Fruit fly (Drosophila melanogaster): ENCODE measurements around the gene Cpr35B.

The Cpr35B gene

DNA sequence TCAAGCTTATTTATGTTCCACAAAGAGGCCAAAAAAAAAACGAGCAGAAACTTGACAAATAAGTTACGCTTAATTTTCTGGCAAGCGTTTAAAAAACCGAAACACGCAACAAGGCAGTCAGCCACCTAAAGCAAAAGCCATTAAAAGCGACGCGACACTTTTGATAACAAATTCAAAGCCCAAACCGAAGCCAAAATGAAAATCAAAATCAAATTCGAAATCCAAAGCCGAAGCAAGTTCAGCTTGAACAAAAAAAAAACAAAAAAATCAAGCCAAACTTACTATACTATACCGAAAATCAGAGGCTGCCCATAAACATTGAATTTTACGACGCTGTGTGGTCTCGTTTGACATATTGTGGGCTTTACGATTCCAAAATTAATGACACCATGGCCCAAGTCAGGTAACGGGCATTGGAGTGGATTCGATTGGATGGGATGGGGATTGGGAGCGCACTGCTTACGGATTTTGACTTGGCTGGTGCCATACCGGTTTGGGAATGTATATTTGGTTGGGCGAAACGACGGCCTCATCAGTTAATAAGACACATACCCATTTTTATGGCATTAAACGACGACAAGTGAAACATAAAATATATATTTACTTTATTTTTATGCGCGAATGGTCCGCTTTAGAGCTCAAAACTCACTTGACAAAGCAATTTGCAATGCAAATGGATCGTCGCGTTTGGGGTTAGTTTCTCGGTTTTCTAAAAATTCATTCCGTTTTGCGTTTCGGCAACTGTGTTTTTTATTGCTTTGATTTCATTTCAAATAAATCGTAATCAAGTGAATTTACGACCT lies 2.8 kb downstream of the Cpr35B start:
- no peak for TF ChIP-seq Mnt (GFP tag; optimal IDR thresholded peaks at IDR 0.05)
- TF ChIP-seq cic (GFP tag; optimal IDR thresholded peaks at IDR 0.05): no peak
- TF ChIP-seq CG11617 (GFP tag; optimal IDR thresholded peaks at IDR 0.05): no peak
- TF ChIP-seq cnc (optimal IDR thresholded peaks at IDR 0.05): no peak
- TF ChIP-seq bab1 (GFP tag; optimal IDR thresholded peaks at IDR 0.05): no peak
- TF ChIP-seq CG7045 (GFP tag; optimal IDR thresholded peaks at IDR 0.05): no peak
- TF ChIP-seq CG12768 (GFP tag; optimal IDR thresholded peaks at IDR 0.05): no peak
- no peak for TF ChIP-seq kay (GFP tag; ENCODE audit: borderline replicate concordance)
- no peak for TF ChIP-seq Crg-1 (GFP tag; optimal IDR thresholded peaks at IDR 0.05)
- TF ChIP-seq pad (GFP tag; optimal IDR thresholded peaks at IDR 0.05): no peak
- TF ChIP-seq toe (GFP tag; optimal IDR thresholded peaks at IDR 0.05): no peak

DNA sequence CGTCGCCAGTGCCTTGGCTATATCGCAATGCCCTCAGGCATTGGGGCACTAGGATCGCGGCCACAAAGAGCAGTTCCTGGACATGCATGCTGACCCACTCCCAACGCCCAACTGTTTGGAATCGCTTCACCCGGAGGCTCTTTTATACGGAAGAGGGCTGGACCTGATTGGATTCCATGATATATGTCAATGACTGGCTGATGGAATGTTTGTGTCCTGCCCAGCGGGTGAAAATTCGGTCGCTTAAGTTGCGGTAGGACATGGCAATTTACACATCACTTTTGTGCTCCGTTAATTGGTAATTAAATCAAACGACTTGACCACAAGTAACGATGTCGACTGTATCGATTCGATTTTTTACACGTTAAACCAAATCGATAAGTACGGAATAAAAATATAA lies 7.8 kb downstream of the Cpr35B start, which contains the start of gene Pburs:
TSS of gene Pburs (minus strand) at position 101 of the 400 bp plus-strand sequence.
- TF ChIP-seq Clk (GFP tag; optimal IDR thresholded peaks at IDR 0.05) (no peak), cnc (optimal IDR thresholded peaks at IDR 0.05) (no peak), CG7101 (tag; optimal IDR thresholded peaks at IDR 0.05) (no peak), ovo (GFP tag; optimal IDR thresholded peaks at IDR 0.05) (no peak), Hr96 (GFP tag; optimal IDR thresholded peaks at IDR 0.05) (no peak), CG1620 (GFP tag; optimal IDR thresholded peaks at IDR 0.05) (no peak), toe (GFP tag; optimal IDR thresholded peaks at IDR 0.05) (no peak), bab1 (GFP tag; optimal IDR thresholded peaks at IDR 0.05) (no peak), cic (GFP tag; optimal IDR thresholded peaks at IDR 0.05) (no peak), CG33017 (tag; optimal IDR thresholded peaks at IDR 0.05) (no peak), CG11617 (GFP tag; optimal IDR thresholded peaks at IDR 0.05) (no peak), CG5204 (GFP tag; optimal IDR thresholded peaks at IDR 0.05) (no peak), CG7045 (GFP tag; optimal IDR thresholded peaks at IDR 0.05) (no peak), pad (GFP tag; optimal IDR thresholded peaks at IDR 0.05) (no peak), kay (GFP tag; ENCODE audit: borderline replicate concordance) (no peak), Crg-1 (GFP tag; optimal IDR thresholded peaks at IDR 0.05) (no peak), Mnt (GFP tag; optimal IDR thresholded peaks at IDR 0.05) (no peak), CG12768 (GFP tag; optimal IDR thresholded peaks at IDR 0.05) (no peak), CG14711 (tag; optimal IDR thresholded peaks at IDR 0.05) (no peak), tj (GFP tag; optimal IDR thresholded peaks at IDR 0.05) (no peak)

DNA sequence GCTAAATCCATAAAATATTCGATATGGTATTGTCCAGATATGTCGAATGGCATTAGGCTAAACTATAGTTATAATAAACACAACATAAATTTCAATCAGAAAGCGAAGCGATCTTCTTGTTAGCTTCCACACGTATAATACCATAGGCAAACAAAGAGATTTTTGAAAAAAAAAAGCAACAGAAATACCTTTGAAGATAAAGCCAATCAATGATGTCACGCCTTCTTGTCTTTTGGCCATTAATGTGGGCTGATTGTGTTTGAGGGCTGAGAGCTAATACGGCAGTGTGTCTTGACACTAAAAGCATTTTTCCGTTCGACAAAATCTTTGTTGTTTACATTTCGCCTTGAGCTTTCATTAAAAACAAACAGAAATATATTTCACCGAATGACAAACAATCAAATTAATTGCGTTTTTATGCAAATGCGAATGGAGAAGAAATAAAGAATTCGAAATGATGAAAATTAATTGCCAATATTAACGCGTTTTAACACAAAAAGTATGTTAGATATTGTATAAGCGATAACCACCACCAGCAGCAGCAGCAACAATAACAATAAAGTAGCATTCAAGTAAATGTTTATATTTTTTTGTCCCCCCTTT lies 10.6 kb downstream of the Cpr35B start:
- TF ChIP-seq CG5204 (GFP tag; optimal IDR thresholded peaks at IDR 0.05): no peak
- TF ChIP-seq Clk (GFP tag; optimal IDR thresholded peaks at IDR 0.05): no peak
- no peak for TF ChIP-seq kay (GFP tag; ENCODE audit: borderline replicate concordance)
- no peak for TF ChIP-seq CG14711 (tag; optimal IDR thresholded peaks at IDR 0.05)
- no peak for TF ChIP-seq cic (GFP tag; optimal IDR thresholded peaks at IDR 0.05)
- TF ChIP-seq ovo (GFP tag; optimal IDR thresholded peaks at IDR 0.05): no peak
- TF ChIP-seq bab1 (GFP tag; optimal IDR thresholded peaks at IDR 0.05): no peak
- no peak for TF ChIP-seq tj (GFP tag; optimal IDR thresholded peaks at IDR 0.05)
- TF ChIP-seq Mnt (GFP tag; optimal IDR thresholded peaks at IDR 0.05): no peak
- TF ChIP-seq CG33017 (tag; optimal IDR thresholded peaks at IDR 0.05): no peak

DNA sequence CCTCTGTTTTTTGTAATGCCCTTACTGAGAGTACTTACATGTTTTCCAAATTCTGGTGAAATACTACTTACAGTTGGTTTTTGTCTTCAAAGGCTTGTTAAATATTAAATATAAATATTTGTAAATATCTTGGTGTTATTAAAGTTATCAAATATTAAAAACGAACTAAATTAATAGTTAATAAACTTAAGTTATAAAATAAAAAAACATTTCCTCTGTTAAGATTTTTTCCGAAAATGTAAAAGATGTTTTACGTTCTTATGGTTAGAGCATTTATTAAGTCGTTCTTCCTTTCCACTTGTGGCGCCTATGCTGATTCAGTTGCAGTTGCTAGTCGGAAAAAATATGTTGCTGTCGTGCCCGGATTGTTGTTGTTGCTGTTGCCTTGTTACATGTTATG lies 11.6 kb downstream of the Cpr35B start:
- TF ChIP-seq cnc (optimal IDR thresholded peaks at IDR 0.05) (no peak), bab1 (GFP tag; optimal IDR thresholded peaks at IDR 0.05) (no peak), tj (GFP tag; optimal IDR thresholded peaks at IDR 0.05) (no peak), pad (GFP tag; optimal IDR thresholded peaks at IDR 0.05) (no peak), CG12768 (GFP tag; optimal IDR thresholded peaks at IDR 0.05) (no peak), CG7101 (tag; optimal IDR thresholded peaks at IDR 0.05) (no peak), CG14711 (tag; optimal IDR thresholded peaks at IDR 0.05) (no peak), CG7045 (GFP tag; optimal IDR thresholded peaks at IDR 0.05) (no peak), ovo (GFP tag; optimal IDR thresholded peaks at IDR 0.05) (no peak), Mnt (GFP tag; optimal IDR thresholded peaks at IDR 0.05) (no peak), Hr96 (GFP tag; optimal IDR thresholded peaks at IDR 0.05) (no peak), CG1620 (GFP tag; optimal IDR thresholded peaks at IDR 0.05) (no peak), Crg-1 (GFP tag; optimal IDR thresholded peaks at IDR 0.05) (no peak), Clk (GFP tag; optimal IDR thresholded peaks at IDR 0.05) (no peak)

DNA sequence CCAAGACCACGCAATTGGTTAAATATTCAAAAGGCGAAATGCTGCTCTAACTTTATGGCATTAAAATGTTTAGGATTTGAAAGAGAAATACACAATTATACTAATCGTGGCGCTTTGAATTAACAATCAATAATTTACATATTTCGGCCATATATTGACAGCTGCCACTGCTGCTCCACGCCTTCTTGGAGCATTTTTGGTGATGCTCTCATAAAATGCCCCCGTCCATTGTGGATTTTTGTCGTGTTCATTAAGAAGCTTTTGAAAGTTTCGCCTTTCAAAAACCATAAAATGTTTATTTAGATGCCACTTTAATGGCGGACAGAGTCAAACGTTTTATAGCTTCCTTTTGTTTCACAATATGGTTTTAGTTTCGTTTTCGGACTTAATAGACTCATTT lies 13.9 kb downstream of the Cpr35B start:
- TF ChIP-seq ovo (GFP tag; optimal IDR thresholded peaks at IDR 0.05) (no peak), tj (GFP tag; optimal IDR thresholded peaks at IDR 0.05) (no peak), Hr96 (GFP tag; optimal IDR thresholded peaks at IDR 0.05) (no peak), Crg-1 (GFP tag; optimal IDR thresholded peaks at IDR 0.05) (no peak), cnc (optimal IDR thresholded peaks at IDR 0.05) (no peak), cic (GFP tag; optimal IDR thresholded peaks at IDR 0.05) (no peak), CG5204 (GFP tag; optimal IDR thresholded peaks at IDR 0.05) (no peak), toe (GFP tag; optimal IDR thresholded peaks at IDR 0.05) (no peak), CG12768 (GFP tag; optimal IDR thresholded peaks at IDR 0.05) (no peak), CG11617 (GFP tag; optimal IDR thresholded peaks at IDR 0.05) (no peak), Mnt (GFP tag; optimal IDR thresholded peaks at IDR 0.05) (no peak), CG1620 (GFP tag; optimal IDR thresholded peaks at IDR 0.05) (no peak)

DNA sequence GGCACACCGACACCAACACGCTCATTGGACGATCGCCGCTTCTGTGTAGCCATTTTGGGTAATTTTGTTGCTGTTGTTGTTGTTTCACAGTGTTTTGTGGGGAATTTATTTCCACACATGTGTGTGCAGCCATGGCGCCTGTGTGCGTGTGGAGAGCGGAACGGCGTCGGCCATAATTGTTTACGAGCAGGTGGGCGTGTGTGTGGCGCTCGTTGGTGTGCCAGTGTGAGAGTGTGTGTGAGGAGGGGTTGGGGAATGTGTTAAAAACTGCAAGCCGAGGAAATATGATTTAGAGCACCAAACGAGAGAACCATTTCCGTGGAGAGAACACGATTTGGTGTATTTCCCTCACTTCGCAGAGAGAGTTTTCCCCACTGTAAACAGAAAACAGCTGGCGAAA lies 14.7 kb downstream of the Cpr35B start:
- TF ChIP-seq pad (GFP tag; optimal IDR thresholded peaks at IDR 0.05) (peak; percentile 53), Hr96 (GFP tag; optimal IDR thresholded peaks at IDR 0.05) (no peak)
